Worm (Caenorhabditis elegans) whole organism, midembryonic: ENCODE data around the gene srx-54.

ENCODE experiments used
- T22C8.4 ChIP-seq: fragments of 200-800 bp; sonication (Bioruptor generic); IDR thresholded peaks from 2 replicates; pipeline ENCODE4 v1.3.6; 2022; ENCODE audit warnings: missing genetic modification characterization, missing compliant biosample characterization
- flt-1 ChIP-seq: fragments of 200-800 bp; sonication (Bioruptor generic); IDR thresholded peaks from 2 replicates; pipeline ENCODE4 v1.3.6; 2022; ENCODE audit warnings: missing genetic modification characterization, missing compliant biosample characterization
- klf-2 ChIP-seq: fragments of 200-800 bp; sonication (Bioruptor generic); conservative IDR thresholded peaks from 2 replicates; pipeline ENCODE4 v1.3.6; 2022; ENCODE audit warnings: missing genetic modification reagents, missing genetic modification characterization, missing compliant biosample characterization
- med-1 ChIP-seq: sonication (generic microtip); optimal IDR thresholded peaks from 2 replicates; lab custom pipeline; 2017; ENCODE audit warnings: missing genetic modification characterization, mild to moderate bottlenecking, missing compliant biosample characterization, antibody characterized with exemption, missing genetic modification reagents; ENCODE audit not compliant: insufficient read depth
- ref-1 ChIP-seq: fragments of 200-800 bp; sonication (Bioruptor generic); conservative IDR thresholded peaks from 2 replicates; pipeline ENCODE4 v1.3.6; 2022; ENCODE audit warnings: missing genetic modification reagents, missing genetic modification characterization, missing compliant biosample characterization
- ztf-23 ChIP-seq: fragments of 200-800 bp; sonication (Bioruptor generic); IDR thresholded peaks from 2 replicates; pipeline ENCODE4 v1.3.6; 2022; ENCODE audit warnings: missing genetic modification reagents, missing genetic modification characterization, missing compliant biosample characterization
- ztf-29 ChIP-seq: fragments of 200-800 bp; sonication (Bioruptor generic); IDR thresholded peaks from 2 replicates; pipeline ENCODE4 v1.3.6; 2022; ENCODE audit warnings: missing genetic modification reagents, missing genetic modification characterization, missing compliant biosample characterization

DNA sequence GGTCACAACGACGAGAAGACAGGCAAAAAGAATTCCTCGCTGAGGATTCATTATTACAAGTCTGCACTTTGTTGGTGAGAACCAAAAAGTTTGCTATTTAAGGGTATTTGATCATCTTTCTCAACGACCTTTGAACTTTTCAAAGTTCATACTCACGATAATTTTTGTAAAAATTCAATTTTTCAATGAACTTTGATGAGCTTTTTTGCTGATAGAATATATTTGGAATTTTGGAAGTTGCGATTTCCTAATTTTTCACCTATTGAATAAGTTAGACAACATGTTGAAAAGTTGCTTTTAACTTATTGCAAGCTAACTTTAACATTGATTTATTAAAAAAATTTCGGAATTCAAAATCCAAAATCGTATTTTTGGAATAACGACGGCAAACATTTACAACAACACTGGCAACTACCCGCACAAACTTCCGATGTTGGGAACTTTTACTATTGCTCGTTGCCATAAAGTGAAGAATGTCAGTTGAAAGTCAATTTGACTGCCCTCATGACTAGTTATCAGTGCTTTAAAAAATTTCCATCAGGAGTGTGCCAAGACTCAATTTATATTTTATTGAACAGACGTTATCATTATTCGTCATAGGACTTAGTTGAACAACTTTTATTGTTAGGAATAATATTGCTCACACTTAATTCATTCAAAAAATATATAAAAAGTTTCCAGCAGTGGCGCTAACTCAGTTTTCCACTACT, 47.7 kb downstream of the srx-54 start, which contains the start of the genes F49H6.8 and F49H6.5:
- no peak for TF ChIP-seq ztf-23 (GFP tag; lab: Robert Waterston, UW)
- no peak for TF ChIP-seq klf-2 (GFP tag; lab: Robert Waterston, UW)
- no peak for TF ChIP-seq ztf-29 (GFP tag; lab: Robert Waterston, UW)
- TF ChIP-seq flt-1 (GFP tag; lab: Robert Waterston, UW), result no peak
- no peak for TF ChIP-seq ref-1 (GFP tag; lab: Robert Waterston, UW)
- no peak for TF ChIP-seq med-1 (GFP tag; lab: Kevin White, UChicago)
- no peak for TF ChIP-seq T22C8.4 (GFP tag; lab: Robert Waterston, UW)
